Worm (Caenorhabditis elegans) whole organism, L4 larva: Measurements from ENCODE around the gene mlt-7.
A peak's percentile ranks its signal among the peaks of the same experiment; 100 is the strongest.

Source experiments
- D1046.2 ChIP-seq: fragments of 200-800 bp; sonication (Bioruptor generic); IDR thresholded peaks from 2 replicates; pipeline ENCODE4 v1.3.6; 2022; ENCODE audit warnings: missing genetic modification characterization, missing compliant biosample characterization
- F10B5.3 ChIP-seq: sonication (generic microtip); optimal IDR thresholded peaks from 2 replicates; lab custom pipeline; 2016; ENCODE audit warnings: mild to moderate bottlenecking, missing genetic modification characterization, missing compliant biosample characterization
- T20F7.1 ChIP-seq: fragments of 200-800 bp; sonication (Bioruptor generic); optimal IDR thresholded peaks from 2 replicates; lab custom pipeline; 2018; ENCODE audit warnings: mild to moderate bottlenecking, missing genetic modification characterization, missing compliant biosample characterization
- T26A8.4 ChIP-seq: fragments of 200-800 bp; sonication (Bioruptor generic); IDR thresholded peaks from 2 replicates; pipeline ENCODE4 v1.3.6; 2022; ENCODE audit warnings: missing genetic modification characterization, missing compliant biosample characterization
- ZK337.2 ChIP-seq: fragments of 200-800 bp; sonication (Bioruptor generic); IDR thresholded peaks from 2 replicates; pipeline ENCODE4 v1.3.6; 2022; ENCODE audit warnings: missing genetic modification reagents, missing genetic modification characterization, missing compliant biosample characterization
- ZK546.5 ChIP-seq, 2 experiments: sonication (generic microtip); optimal IDR thresholded peaks; 2 replicates each; lab custom pipeline; 2017; ENCODE audit warnings: missing biosample characterization in 2 of 2, missing genetic modification characterization in 2 of 2
- arid-1 ChIP-seq: fragments of 200-800 bp; sonication (Bioruptor generic); conservative IDR thresholded peaks from 2 replicates; pipeline ENCODE4 v1.3.6; 2022; ENCODE audit warnings: missing genetic modification reagents, missing genetic modification characterization, missing compliant biosample characterization
- attf-4 ChIP-seq: sonication (generic microtip); optimal IDR thresholded peaks from 3 replicates; lab custom pipeline; 2017; ENCODE audit warnings: missing biosample characterization, missing genetic modification characterization
- ceh-28 ChIP-seq: fragments of 150-350 bp; optimal IDR thresholded peaks from 2 replicates; lab custom pipeline; 2014; ENCODE audit warnings: missing biosample characterization, missing genetic modification reagents, missing genetic modification characterization
- ceh-32 ChIP-seq: sonication (generic microtip); optimal IDR thresholded peaks from 2 replicates; lab custom pipeline; 2016; ENCODE audit warnings: mild to moderate bottlenecking, missing genetic modification characterization, missing compliant biosample characterization; ENCODE audit not compliant: poor library complexity
- ceh-62 ChIP-seq: sonication (generic microtip); optimal IDR thresholded peaks from 2 replicates; lab custom pipeline; 2017; ENCODE audit warnings: missing biosample characterization, missing genetic modification characterization
- egl-27 ChIP-seq: sonication (generic microtip); optimal IDR thresholded peaks from 3 replicates; lab custom pipeline; 2017; ENCODE audit warnings: missing biosample characterization, missing genetic modification reagents, missing genetic modification characterization
- fkh-10 ChIP-seq: fragments of 150-350 bp; optimal IDR thresholded peaks from 2 replicates; lab custom pipeline; 2014; ENCODE audit warnings: missing biosample characterization, missing genetic modification reagents, missing genetic modification characterization
- fos-1 ChIP-seq: fragments of 150-350 bp; optimal IDR thresholded peaks from 2 replicates; lab custom pipeline; 2014; ENCODE audit warnings: missing biosample characterization, missing genetic modification characterization
- hmg-1.1 ChIP-seq: fragments of 200-800 bp; sonication (Bioruptor generic); IDR thresholded peaks from 2 replicates; pipeline ENCODE4 v1.3.6; 2022; ENCODE audit warnings: missing genetic modification reagents, missing genetic modification characterization, missing compliant biosample characterization
- jun-1 ChIP-seq: fragments of 150-350 bp; optimal IDR thresholded peaks from 2 replicates; lab custom pipeline; 2014; ENCODE audit warnings: missing biosample characterization, missing genetic modification reagents, missing genetic modification characterization
- lin-1 ChIP-seq: fragments of 200-800 bp; sonication (Bioruptor generic); IDR thresholded peaks from 2 replicates; pipeline ENCODE4 v1.3.6; 2022; ENCODE audit warnings: missing genetic modification reagents, missing genetic modification characterization, missing compliant biosample characterization
- lin-38 ChIP-seq: fragments of 200-800 bp; sonication (Bioruptor generic); IDR thresholded peaks from 2 replicates; pipeline ENCODE4 v1.3.6; 2022; ENCODE audit warnings: missing genetic modification reagents, missing genetic modification characterization, missing compliant biosample characterization
- lin-39 ChIP-seq: fragments of 150-350 bp; optimal IDR thresholded peaks from 2 replicates; lab custom pipeline; 2014; ENCODE audit warnings: missing biosample characterization, missing genetic modification reagents, missing genetic modification characterization
- lir-3 ChIP-seq: sonication (generic microtip); optimal IDR thresholded peaks from 2 replicates; lab custom pipeline; 2016; ENCODE audit warnings: mild to moderate bottlenecking, missing genetic modification characterization, missing compliant biosample characterization
- lsy-2 ChIP-seq, 2 experiments: fragments of 150-350 bp in 1 of 2; sonication (generic microtip) in 1 of 2; optimal IDR thresholded peaks; 2 replicates each; lab custom pipeline; 2014 to 2017; ENCODE audit warnings: missing biosample characterization in 2 of 2, missing genetic modification characterization in 2 of 2
- mdt-29 ChIP-seq: fragments of 200-800 bp; sonication (Bioruptor generic); IDR thresholded peaks from 2 replicates; pipeline ENCODE4 v1.3.6; 2022; ENCODE audit warnings: missing genetic modification reagents, missing genetic modification characterization, missing compliant biosample characterization
- mep-1 ChIP-seq: fragments of 150-350 bp; sonication (generic microtip); optimal IDR thresholded peaks from 3 replicates; lab custom pipeline; 2014; ENCODE audit warnings: missing biosample characterization, missing genetic modification characterization
- mxl-3 ChIP-seq: fragments of 200-800 bp; sonication (Bioruptor generic); optimal IDR thresholded peaks from 2 replicates; lab custom pipeline; 2018; ENCODE audit warnings: mild to moderate bottlenecking, missing genetic modification characterization, missing compliant biosample characterization
- nhr-10 ChIP-seq: fragments of 150-350 bp; optimal IDR thresholded peaks from 2 replicates; lab custom pipeline; 2014; ENCODE audit warnings: missing biosample characterization, missing genetic modification characterization
- nhr-11 ChIP-seq: fragments of 150-350 bp; optimal IDR thresholded peaks from 2 replicates; lab custom pipeline; 2014; ENCODE audit warnings: missing biosample characterization, missing genetic modification characterization
- nhr-25 ChIP-seq: sonication (generic microtip); optimal IDR thresholded peaks from 2 replicates; lab custom pipeline; 2017; ENCODE audit warnings: missing genetic modification characterization, mild to moderate bottlenecking, missing compliant biosample characterization, antibody characterized with exemption, moderate library complexity, borderline replicate concordance; ENCODE audit not compliant: insufficient read depth
- nhr-41 ChIP-seq: fragments of 200-800 bp; sonication (Bioruptor generic); IDR thresholded peaks from 2 replicates; pipeline ENCODE4 v1.3.6; 2022; ENCODE audit warnings: missing genetic modification reagents, missing genetic modification characterization, missing compliant biosample characterization
- nhr-42 ChIP-seq: fragments of 200-800 bp; sonication (Bioruptor generic); IDR thresholded peaks from 2 replicates; pipeline ENCODE4 v1.3.6; 2022; ENCODE audit warnings: missing genetic modification characterization, missing compliant biosample characterization
- nhr-48 ChIP-seq: sonication (generic microtip); optimal IDR thresholded peaks from 2 replicates; lab custom pipeline; 2016; ENCODE audit warnings: mild to moderate bottlenecking, missing genetic modification characterization, missing compliant biosample characterization
- php-3 ChIP-seq: fragments of 200-800 bp; sonication (Bioruptor generic); IDR thresholded peaks from 2 replicates; pipeline ENCODE4 v1.3.6; 2022; ENCODE audit warnings: missing genetic modification reagents, missing genetic modification characterization, missing compliant biosample characterization
- set-16 ChIP-seq: fragments of 200-800 bp; sonication (Bioruptor generic); IDR thresholded peaks from 2 replicates; pipeline ENCODE4 v1.3.6; 2022; ENCODE audit warnings: missing genetic modification reagents, missing genetic modification characterization, missing compliant biosample characterization
- skn-1 ChIP-seq: fragments of 150-350 bp; optimal IDR thresholded peaks from 2 replicates; lab custom pipeline; 2014; ENCODE audit warnings: missing biosample characterization, missing genetic modification characterization
- spr-1 ChIP-seq: sonication (generic microtip); optimal IDR thresholded peaks from 2 replicates; lab custom pipeline; 2016; ENCODE audit warnings: mild to moderate bottlenecking, missing genetic modification characterization, missing compliant biosample characterization
- unc-130 ChIP-seq: sonication (generic microtip); optimal IDR thresholded peaks from 2 replicates; lab custom pipeline; 2016; ENCODE audit warnings: missing genetic modification reagents, missing genetic modification characterization, missing compliant biosample characterization
- unc-62 ChIP-seq, 3 experiments: fragments of 150-350 bp in 1 of 3; sonication (generic microtip); optimal IDR thresholded peaks in 2 of 3; peaks in 1 of 3; 1 replicate in 1 of 3; 2 replicates in 2 of 3; lab custom pipeline; 2014 to 2017; ENCODE audit warnings: missing biosample characterization in 3 of 3, missing genetic modification characterization in 3 of 3, missing genetic modification reagents in 3 of 3, missing genotype in 1 of 3
- zag-1 ChIP-seq: fragments of 150-350 bp; optimal IDR thresholded peaks from 2 replicates; lab custom pipeline; 2014; ENCODE audit warnings: missing biosample characterization, missing genetic modification characterization
- ztf-7 ChIP-seq: fragments of 150-350 bp; optimal IDR thresholded peaks from 2 replicates; lab custom pipeline; 2014; ENCODE audit warnings: missing biosample characterization, missing genetic modification characterization

Gene mlt-7

DNA sequence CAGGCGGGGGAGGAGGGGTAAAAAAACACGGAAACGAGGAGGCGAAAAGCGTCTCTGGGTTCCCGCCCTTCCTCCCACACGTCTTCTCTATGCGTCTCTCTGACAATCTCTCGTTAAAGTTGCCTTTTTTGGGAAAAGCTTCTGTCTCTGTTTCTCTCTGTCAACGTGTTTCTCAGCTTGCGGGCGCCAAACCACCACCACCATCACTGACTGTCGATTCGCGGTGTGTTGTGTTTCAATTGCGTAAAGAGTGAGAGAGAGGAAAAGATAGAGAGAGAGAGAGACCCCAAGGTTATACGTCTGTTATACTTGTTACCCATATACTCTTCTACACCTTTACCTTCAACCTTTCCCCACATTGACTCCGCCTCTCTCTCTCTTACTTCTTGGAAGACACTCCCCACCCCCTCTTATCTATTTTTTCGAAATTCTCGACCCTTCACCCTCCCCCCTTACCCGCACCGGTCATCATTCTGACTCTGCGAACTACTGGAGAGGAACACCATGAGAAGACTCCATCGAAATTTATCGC is at the start of gene mlt-7:
TSS of gene mlt-7 (plus strand) at position 482 of the 532 bp plus-strand sequence.
- TF ChIP-seq fos-1 (tag; lab: Kevin White, UChicago) = no peak
- TF ChIP-seq ceh-32 (tag; lab: Kevin White, UChicago) = no peak
- TF ChIP-seq lin-39 (tag; lab: Kevin White, UChicago) = no peak
- no peak for TF ChIP-seq ZK546.5 (tag; optimal IDR thresholded peaks at IDR 0.05; lab: Kevin White, UChicago)
- TF ChIP-seq unc-62 (GFP tag; optimal IDR thresholded peaks at IDR 0.05 in 1 of 2; lab: Kevin White, UChicago) = no peak
- no peak for TF ChIP-seq unc-62 (tag; optimal IDR thresholded peaks at IDR 0.05; lab: Kevin White, UChicago)
- no peak for TF ChIP-seq lsy-2 (tag; optimal IDR thresholded peaks at IDR 0.05; lab: Kevin White, UChicago)
- TF ChIP-seq mdt-29 = no peak
- TF ChIP-seq nhr-41 (GFP tag; lab: Robert Waterston, UW) = no peak
- TF ChIP-seq nhr-42 (GFP tag; lab: Robert Waterston, UW) = no peak
- TF ChIP-seq php-3 (GFP tag; lab: Robert Waterston, UW) = no peak
- TF ChIP-seq nhr-10 (tag; lab: Kevin White, UChicago) = no peak
- no peak for TF ChIP-seq unc-130 (GFP tag; lab: Kevin White, UChicago)
- TF ChIP-seq fkh-10 = no peak
- peak; percentile 84 for TF ChIP-seq mxl-3 (GFP tag; lab: Kevin White, UChicago)
- peak; percentile 25 for TF ChIP-seq mep-1 (tag; lab: Kevin White, UChicago)
- no peak for TF ChIP-seq arid-1 (GFP tag; lab: Robert Waterston, UW)
- TF ChIP-seq ceh-62 (tag; lab: Kevin White, UChicago) = no peak
- TF ChIP-seq nhr-48 (tag; lab: Kevin White, UChicago) = no peak
- TF ChIP-seq nhr-25 = peak; percentile 66
- 0 out of 2 replicates have a peak, but pooled peaks have one; percentile 25 for TF ChIP-seq hmg-1.1 (GFP tag; lab: Robert Waterston, UW)
- TF ChIP-seq set-16 = 0 out of 2 replicates have a peak, but pooled peaks have one; percentile 12

DNA sequence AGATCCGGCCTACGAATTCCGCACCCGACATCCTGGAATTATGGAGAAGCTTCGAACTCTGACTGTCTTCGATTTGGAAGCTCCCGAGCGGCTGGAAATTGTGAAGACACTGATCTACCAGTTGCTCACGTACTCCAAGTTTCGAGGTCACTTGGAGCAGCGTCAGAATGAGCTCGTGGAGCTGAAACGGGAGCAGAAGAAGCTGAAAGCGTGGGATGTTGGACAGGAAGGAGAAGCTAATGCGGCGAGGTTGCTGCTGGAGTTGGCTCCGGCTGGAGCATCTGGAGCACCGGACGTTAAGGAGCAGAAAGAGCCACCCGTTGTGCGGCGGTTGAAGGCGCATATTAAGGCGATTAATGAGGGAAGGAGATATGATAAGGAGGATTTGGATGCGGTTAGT is 48.5 kb upstream of the mlt-7 start:
- TF ChIP-seq skn-1 (tag; lab: Kevin White, UChicago) (no peak), lsy-2 (tag; optimal IDR thresholded peaks at IDR 0.05; lab: Kevin White, UChicago) (no peak), mxl-3 (GFP tag; lab: Kevin White, UChicago) (no peak), spr-1 (tag; lab: Kevin White, UChicago) (no peak), unc-62 (GFP tag; optimal IDR thresholded peaks at IDR 0.05 in 1 of 2; lab: Kevin White, UChicago) (peak in 1 of 2 experiments; percentile 2), unc-62 (tag; optimal IDR thresholded peaks at IDR 0.05; lab: Kevin White, UChicago) (no peak), set-16 (peak; percentile 81)
- TF ChIP-seq, all 104 proteins: peak for 2

DNA sequence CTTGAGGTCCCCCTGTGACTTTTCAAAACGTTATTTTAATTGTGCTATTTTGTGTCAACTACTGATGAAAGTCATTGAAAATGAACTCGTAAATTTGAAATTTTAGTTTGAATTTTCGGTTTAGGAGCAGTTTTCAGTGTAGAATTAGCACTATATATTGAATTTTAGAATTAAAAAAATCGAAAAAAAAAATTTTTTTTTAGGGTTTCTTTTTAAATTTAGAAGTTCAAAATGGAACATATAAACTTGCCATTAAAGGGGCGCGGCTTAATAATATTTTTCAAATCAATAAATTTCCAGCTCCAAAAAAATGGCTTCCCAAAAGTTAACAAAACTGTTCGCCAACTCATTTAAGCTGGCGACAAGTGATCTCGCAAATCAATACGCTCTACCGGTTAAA is 41.9 kb upstream of the mlt-7 start, which contains the start of gene H20J04.9:
TSS of gene H20J04.9 (plus strand) at position 301 of the 400 bp plus-strand sequence.
- no peak for TF ChIP-seq nhr-25
- no peak for TF ChIP-seq attf-4
- no peak for TF ChIP-seq ZK337.2 (GFP tag; lab: Robert Waterston, UW)
- no peak for TF ChIP-seq T20F7.1 (GFP tag; lab: Kevin White, UChicago)
- TF ChIP-seq ztf-7 (tag; lab: Kevin White, UChicago) = no peak
- no peak for TF ChIP-seq jun-1 (tag; lab: Kevin White, UChicago)
- no peak for TF ChIP-seq egl-27
- no peak for TF ChIP-seq F10B5.3 (tag; lab: Kevin White, UChicago)
- no peak for TF ChIP-seq D1046.2 (GFP tag; lab: Robert Waterston, UW)
- TF ChIP-seq lin-1 = no peak
- TF ChIP-seq lin-38 (GFP tag; lab: Robert Waterston, UW) = no peak
- no peak for TF ChIP-seq T26A8.4 (GFP tag; lab: Robert Waterston, UW)
- TF ChIP-seq nhr-41 (GFP tag; lab: Robert Waterston, UW) = no peak
- TF ChIP-seq nhr-42 (GFP tag; lab: Robert Waterston, UW) = no peak
- TF ChIP-seq fkh-10 = no peak
- TF ChIP-seq, all 104 proteins: peak for 0

DNA sequence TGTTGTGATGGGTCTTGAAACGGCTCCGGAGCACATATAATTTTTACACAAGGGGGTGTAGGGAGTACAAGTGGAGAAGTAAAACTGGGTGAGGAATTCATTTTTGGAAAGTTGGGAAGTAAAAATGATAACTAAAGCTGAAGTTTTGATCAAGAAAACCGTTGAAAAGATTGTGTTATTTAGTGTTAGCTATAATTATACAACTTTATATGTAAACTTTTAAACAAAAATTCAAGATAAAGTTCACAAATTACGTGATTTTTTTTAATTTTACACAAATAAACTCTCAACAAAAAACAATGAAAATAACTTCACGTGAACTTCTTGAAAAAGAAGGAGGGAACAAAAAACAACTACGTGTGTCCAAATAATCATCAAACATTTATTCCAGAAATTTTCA is 37.6 kb upstream of the mlt-7 start, which contains the start of the genes H20J04.7 and H20J04.1:
TSS of gene H20J04.7 (minus strand) at position 101 of the 400 bp plus-strand sequence.
TSS of gene H20J04.1 (plus strand) at position 397 of the 400 bp plus-strand sequence.
- TF ChIP-seq ceh-28 (no peak), lin-1 (no peak), hmg-1.1 (GFP tag; lab: Robert Waterston, UW) (no peak), lir-3 (tag; lab: Kevin White, UChicago) (no peak), zag-1 (tag; lab: Kevin White, UChicago) (no peak), lin-38 (GFP tag; lab: Robert Waterston, UW) (no peak), mxl-3 (GFP tag; lab: Kevin White, UChicago) (no peak), nhr-11 (no peak)
